Fruit fly (Drosophila melanogaster) whole organism, embryonic: ENCODE measurements around the gene chrb.
A peak's percentile ranks its signal among the peaks of the same experiment; 100 is the strongest.

Experiments
- ATbp ChIP-seq: fragments of 200-800 bp; sonication (Bioruptor generic); optimal IDR thresholded peaks from 2 replicates; lab custom pipeline; 2017; ENCODE audit warnings: missing biosample characterization, mild to moderate bottlenecking, missing genetic modification characterization, missing genetic modification reagents
- Atf-2 ChIP-seq: fragments of 200-800 bp; sonication (Bioruptor generic); optimal IDR thresholded peaks from 2 replicates; lab custom pipeline; 2016; ENCODE audit warnings: missing biosample characterization, missing genetic modification characterization
- CG1024 ChIP-seq: fragments of 200-800 bp; sonication (Bioruptor generic); IDR thresholded peaks from 2 replicates; pipeline ENCODE4 v1.3.6; 2022; ENCODE audit warnings: missing biosample characterization, missing genetic modification characterization
- CG10366 ChIP-seq: fragments of 200-800 bp; sonication (Bioruptor generic); IDR thresholded peaks from 2 replicates; pipeline ENCODE4 v1.3.6; 2022; ENCODE audit warnings: missing biosample characterization, missing genetic modification characterization
- CG10654 ChIP-seq: fragments of 200-800 bp; sonication (Bioruptor generic); optimal IDR thresholded peaks from 2 replicates; lab custom pipeline; 2016; ENCODE audit warnings: missing biosample characterization, missing genetic modification characterization
- CG11398 ChIP-seq: fragments of 200-800 bp; sonication (Bioruptor generic); optimal IDR thresholded peaks from 2 replicates; lab custom pipeline; 2016; ENCODE audit warnings: missing biosample characterization, missing genetic modification characterization
- CG11695 ChIP-seq: fragments of 200-800 bp; sonication (Bioruptor generic); IDR thresholded peaks from 3 replicates; pipeline ENCODE4 v1.3.6; 2022; ENCODE audit warnings: missing biosample characterization, missing genetic modification characterization
- CG12659 ChIP-seq: fragments of 200-800 bp; sonication (Bioruptor generic); optimal IDR thresholded peaks from 3 replicates; lab custom pipeline; 2017; ENCODE audit warnings: mild to moderate bottlenecking, missing biosample characterization, missing genetic modification reagents, missing genetic modification characterization
- CG12769 ChIP-seq: fragments of 200-800 bp; sonication (Bioruptor generic); optimal IDR thresholded peaks from 2 replicates; lab custom pipeline; 2019; ENCODE audit warnings: missing biosample characterization, mild to moderate bottlenecking, missing genetic modification characterization, moderate library complexity
- CG15601 ChIP-seq: fragments of 200-800 bp; sonication (Bioruptor generic); optimal IDR thresholded peaks from 3 replicates; lab custom pipeline; 2019; ENCODE audit warnings: missing biosample characterization, mild to moderate bottlenecking, missing genetic modification characterization, moderate library complexity
- CG16815 ChIP-seq: fragments of 200-800 bp; sonication (Bioruptor generic); optimal IDR thresholded peaks from 3 replicates; lab custom pipeline; 2017; ENCODE audit warnings: missing biosample characterization, mild to moderate bottlenecking, missing genetic modification characterization
- CG17361 ChIP-seq: fragments of 200-800 bp; sonication (Bioruptor generic); IDR thresholded peaks from 3 replicates; pipeline ENCODE4 v1.3.6; 2022; ENCODE audit warnings: missing biosample characterization, missing genetic modification characterization
- CG17829 ChIP-seq: fragments of 200-800 bp; optimal IDR thresholded peaks from 2 replicates; lab custom pipeline; 2019; ENCODE audit warnings: missing biosample characterization, mild to moderate bottlenecking, missing genetic modification characterization, moderate library complexity
- CG1792 ChIP-seq: fragments of 200-800 bp; sonication (Bioruptor generic); optimal IDR thresholded peaks from 2 replicates; lab custom pipeline; 2016; ENCODE audit warnings: missing biosample characterization, missing genetic modification characterization
- CG34376 ChIP-seq: fragments of 200-800 bp; sonication (Bioruptor generic); optimal IDR thresholded peaks from 2 replicates; lab custom pipeline; 2018; ENCODE audit warnings: missing biosample characterization, mild to moderate bottlenecking, missing genetic modification characterization
- CG3847 ChIP-seq: fragments of 200-800 bp; sonication (Bioruptor generic); IDR thresholded peaks from 2 replicates; pipeline ENCODE4 v1.3.6; 2022; ENCODE audit warnings: missing biosample characterization, missing genetic modification characterization
- CG4404 ChIP-seq: fragments of 200-800 bp; sonication (Bioruptor generic); IDR thresholded peaks from 2 replicates; pipeline ENCODE4 v1.3.6; 2022; ENCODE audit warnings: missing biosample characterization, missing genetic modification characterization
- CG4707 ChIP-seq: fragments of 200-800 bp; sonication (Bioruptor generic); optimal IDR thresholded peaks from 2 replicates; lab custom pipeline; 2018; ENCODE audit warnings: missing biosample characterization, mild to moderate bottlenecking, missing genetic modification characterization, moderate library complexity
- CG6254 ChIP-seq: fragments of 200-800 bp; sonication (Bioruptor generic); optimal IDR thresholded peaks from 3 replicates; lab custom pipeline; 2017; ENCODE audit warnings: mild to moderate bottlenecking, missing biosample characterization, missing genetic modification reagents, missing genetic modification characterization
- CG6689 ChIP-seq: fragments of 200-800 bp; sonication (Bioruptor generic); IDR thresholded peaks from 2 replicates; pipeline ENCODE4 v1.3.6; 2022; ENCODE audit warnings: missing biosample characterization, missing genetic modification characterization
- CG7987 ChIP-seq: fragments of 200-800 bp; sonication (Bioruptor generic); optimal IDR thresholded peaks from 2 replicates; lab custom pipeline; 2018; ENCODE audit warnings: missing biosample characterization, mild to moderate bottlenecking, missing genetic modification characterization, moderate library complexity
- CG8944 ChIP-seq: fragments of 200-800 bp; sonication (Bioruptor generic); optimal IDR thresholded peaks from 3 replicates; lab custom pipeline; 2016; ENCODE audit warnings: missing biosample characterization, missing genetic modification characterization
- CkIIα-i1 ChIP-seq: fragments of 200-800 bp; sonication (Bioruptor generic); IDR thresholded peaks from 2 replicates; pipeline ENCODE4 v1.3.6; 2022; ENCODE audit warnings: missing biosample characterization, missing genetic modification characterization
- Dfd ChIP-seq, 2 experiments: fragments of >200 bp; optimal IDR thresholded peaks; 2 replicates each; lab custom pipeline; 2017; ENCODE audit warnings: missing biosample characterization in 2 of 2, missing genetic modification characterization in 2 of 2
- Hey ChIP-seq: fragments of 200-800 bp; sonication (Bioruptor generic); optimal IDR thresholded peaks from 3 replicates; lab custom pipeline; 2018; ENCODE audit warnings: missing biosample characterization, mild to moderate bottlenecking, missing genetic modification characterization
- Lhr ChIP-seq: fragments of 200-800 bp; sonication (Bioruptor generic); optimal IDR thresholded peaks from 3 replicates; lab custom pipeline; 2017; ENCODE audit warnings: mild to moderate bottlenecking, missing biosample characterization, missing genetic modification reagents, missing genetic modification characterization
- Myb ChIP-seq: fragments of 200-800 bp; sonication (Bioruptor generic); optimal IDR thresholded peaks from 2 replicates; lab custom pipeline; 2016; ENCODE audit warnings: missing biosample characterization, missing genetic modification characterization
- NfI ChIP-seq: fragments of 200-800 bp; sonication (Bioruptor generic); optimal IDR thresholded peaks from 3 replicates; lab custom pipeline; 2018; ENCODE audit warnings: missing biosample characterization, mild to moderate bottlenecking, missing genetic modification characterization, moderate library complexity
- Oaz ChIP-seq: fragments of 200-800 bp; sonication (Bioruptor generic); IDR thresholded peaks from 2 replicates; pipeline ENCODE4 v1.3.6; 2022; ENCODE audit warnings: missing biosample characterization, missing genetic modification characterization
- Opbp ChIP-seq: fragments of 200-800 bp; sonication (Bioruptor generic); IDR thresholded peaks from 3 replicates; pipeline ENCODE4 v1.3.6; 2022; ENCODE audit warnings: missing biosample characterization, missing genetic modification characterization; ENCODE audit not compliant: partially characterized antibody
- Scr ChIP-seq: fragments of 200-800 bp; sonication (Bioruptor generic); IDR thresholded peaks from 2 replicates; pipeline ENCODE4 v1.3.6; 2022; ENCODE audit warnings: missing biosample characterization, missing genetic modification characterization; ENCODE audit not compliant: partially characterized antibody
- Trl ChIP-seq, 3 experiments: fragments of >200 bp in 2 of 3; fragments of 200-800 bp in 1 of 3; sonication (Bioruptor generic) in 1 of 3; optimal IDR thresholded peaks; 2 replicates in 1 of 3; 3 replicates in 2 of 3; lab custom pipeline; 2016 to 2017; ENCODE audit warnings: missing biosample characterization in 1 of 3, missing genetic modification characterization in 1 of 3
- Vsx1 ChIP-seq: fragments of 200-800 bp; sonication (Bioruptor generic); optimal IDR thresholded peaks from 2 replicates; lab custom pipeline; 2017; ENCODE audit warnings: missing biosample characterization, mild to moderate bottlenecking, missing genetic modification characterization, missing genetic modification reagents
- Xrp1 ChIP-seq: fragments of 200-800 bp; sonication (Bioruptor generic); IDR thresholded peaks from 2 replicates; pipeline ENCODE4 v1.3.6; 2022; ENCODE audit warnings: missing biosample characterization, missing genetic modification characterization
- YL-1 ChIP-seq: fragments of 200-800 bp; sonication (Bioruptor generic); optimal IDR thresholded peaks from 3 replicates; lab custom pipeline; 2017; ENCODE audit warnings: missing biosample characterization, mild to moderate bottlenecking, missing genetic modification characterization
- amos ChIP-seq: fragments of 200-800 bp; sonication (Bioruptor generic); IDR thresholded peaks from 2 replicates; pipeline ENCODE4 v1.3.6; 2022; ENCODE audit warnings: missing biosample characterization, missing genetic modification characterization; ENCODE audit not compliant: partially characterized antibody
- chm ChIP-seq: fragments of 200-800 bp; sonication (Bioruptor generic); IDR thresholded peaks from 2 replicates; pipeline ENCODE4 v1.3.6; 2022; ENCODE audit warnings: missing biosample characterization, missing genetic modification characterization
- crol ChIP-seq: fragments of 200-800 bp; sonication (Bioruptor generic); IDR thresholded peaks from 2 replicates; pipeline ENCODE4 v1.3.6; 2022; ENCODE audit warnings: missing biosample characterization, missing genetic modification characterization
- dimm ChIP-seq: fragments of 200-800 bp; sonication (Bioruptor generic); IDR thresholded peaks from 2 replicates; pipeline ENCODE4 v1.3.6; 2022; ENCODE audit warnings: missing biosample characterization, missing genetic modification characterization
- en ChIP-seq: fragments of 200-800 bp; sonication (Bioruptor generic); optimal IDR thresholded peaks from 2 replicates; lab custom pipeline; 2016; ENCODE audit warnings: missing biosample characterization, missing genetic modification characterization
- fd102C ChIP-seq: fragments of 200-800 bp; sonication (Bioruptor generic); optimal IDR thresholded peaks from 2 replicates; lab custom pipeline; 2018; ENCODE audit warnings: missing biosample characterization, mild to moderate bottlenecking, missing genetic modification characterization, moderate library complexity
- hkb ChIP-seq, 2 experiments: fragments of 200-800 bp in 1 of 2; fragments of >200 bp in 1 of 2; sonication (Bioruptor generic) in 1 of 2; IDR thresholded peaks in 1 of 2; optimal IDR thresholded peaks in 1 of 2; 2 replicates each; pipeline versions ENCODE4 v1.3.6 to Lab custom; 2017 to 2022; ENCODE audit warnings: missing biosample characterization in 1 of 2, missing genetic modification characterization in 1 of 2
- kay ChIP-seq: fragments of 200-800 bp; sonication (Bioruptor generic); optimal IDR thresholded peaks from 2 replicates; lab custom pipeline; 2016; ENCODE audit warnings: missing biosample characterization, missing genetic modification characterization
- lbe ChIP-seq: fragments of 200-800 bp; sonication (Bioruptor generic); optimal IDR thresholded peaks from 2 replicates; lab custom pipeline; 2016; ENCODE audit warnings: missing biosample characterization, mild to moderate bottlenecking, missing genetic modification characterization
- lmd ChIP-seq: fragments of 200-800 bp; sonication (Bioruptor generic); IDR thresholded peaks from 2 replicates; pipeline ENCODE4 v1.3.6; 2022; ENCODE audit warnings: missing biosample characterization, missing genetic modification characterization
- pros ChIP-seq: fragments of 200-800 bp; sonication (Bioruptor generic); optimal IDR thresholded peaks from 3 replicates; lab custom pipeline; 2019; ENCODE audit warnings: missing biosample characterization, mild to moderate bottlenecking, missing genetic modification characterization, moderate library complexity
- ranshi ChIP-seq: fragments of 200-800 bp; sonication (Bioruptor generic); IDR thresholded peaks from 2 replicates; pipeline ENCODE4 v1.3.6; 2022; ENCODE audit warnings: missing biosample characterization, missing genetic modification characterization
- rib ChIP-seq: fragments of 200-800 bp; sonication (Bioruptor generic); IDR thresholded peaks from 2 replicates; pipeline ENCODE4 v1.3.6; 2022; ENCODE audit warnings: missing biosample characterization, missing genetic modification characterization
- row ChIP-seq: fragments of 200-800 bp; sonication (Bioruptor generic); IDR thresholded peaks from 3 replicates; pipeline ENCODE4 v1.3.6; 2022; ENCODE audit warnings: missing biosample characterization, missing genetic modification characterization
- sim ChIP-seq: fragments of 200-800 bp; sonication (Bioruptor generic); IDR thresholded peaks from 2 replicates; pipeline ENCODE4 v1.3.6; 2022; ENCODE audit warnings: missing biosample characterization, missing genetic modification characterization
- sug ChIP-seq: fragments of 200-800 bp; optimal IDR thresholded peaks from 2 replicates; lab custom pipeline; 2019; ENCODE audit warnings: missing biosample characterization, mild to moderate bottlenecking, missing genetic modification characterization, moderate library complexity

chrb gene

DNA sequence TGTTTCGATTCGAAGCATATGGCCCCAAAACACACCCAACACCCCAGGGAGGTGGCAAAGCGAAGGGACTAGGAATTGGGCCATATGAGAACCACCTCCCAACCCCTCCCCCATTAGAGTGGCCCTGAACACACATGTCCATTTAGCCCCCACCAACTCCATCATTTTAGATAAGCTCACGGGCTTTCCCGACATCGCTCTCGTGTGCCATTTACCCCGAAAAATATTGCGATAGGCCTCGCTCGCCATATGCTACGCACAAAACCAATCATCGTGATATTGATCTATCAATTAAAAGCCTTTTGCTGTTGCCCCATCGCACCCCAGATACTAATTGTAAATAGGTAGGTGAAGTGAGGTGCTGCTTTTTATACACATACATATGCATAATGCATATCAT lies 43.0 kb downstream of the chrb start (continued):
- no peak for TF ChIP-seq CG3847 (GFP tag; lab: Robert Waterston, UW)
- TF ChIP-seq CG8944 = no peak
- no peak for TF ChIP-seq chm (GFP tag; lab: Robert Waterston, UW)
- TF ChIP-seq CG11398 = no peak
- 0 out of 2 replicates have a peak, but pooled peaks have one; percentile 8 for TF ChIP-seq sim
- TF ChIP-seq CkIIα-i1 (GFP tag; lab: Robert Waterston, UW) = no peak
- TF ChIP-seq Oaz = no peak
- no peak for TF ChIP-seq Vsx1
- no peak for TF ChIP-seq CG6689 (GFP tag; lab: Robert Waterston, UW)
- TF ChIP-seq Myb (GFP tag; lab: Kevin White, UChicago) = no peak
- TF ChIP-seq en (GFP tag; lab: Kevin White, UChicago) = no peak
- TF ChIP-seq CG10654 = no peak
- TF ChIP-seq CG34376 = peak; percentile 9
- TF ChIP-seq NfI (GFP tag; lab: Kevin White, UChicago) = no peak
- no peak for TF ChIP-seq ATbp (GFP tag; lab: Kevin White, UChicago)
- TF ChIP-seq amos = no peak
- peak; percentile 62 for TF ChIP-seq CG12769 (tag; lab: Kevin White, UChicago)
- no peak for TF ChIP-seq lmd (GFP tag; lab: Robert Waterston, UW)
- TF ChIP-seq crol (GFP tag; lab: Robert Waterston, UW) = peak; percentile 64; the same call in 1 of the 2 replicates
- TF ChIP-seq kay (GFP tag; lab: Kevin White, UChicago) = no peak
- TF ChIP-seq CG4707 (GFP tag; lab: Kevin White, UChicago) = no peak
- TF ChIP-seq CG11695 (GFP tag; lab: Robert Waterston, UW) = no peak
- TF ChIP-seq sug = peak; percentile 72
- TF ChIP-seq rib = no peak
- no peak for TF ChIP-seq Scr
- TF ChIP-seq lbe = no peak
- no peak for TF ChIP-seq YL-1 (GFP tag; lab: Kevin White, UChicago)
- no peak for TF ChIP-seq CG17829 (tag; lab: Kevin White, UChicago)
- no peak for TF ChIP-seq Trl (optimal IDR thresholded peaks at IDR 0.05; lab: Kevin White, UChicago)
- TF ChIP-seq Trl (GFP tag; optimal IDR thresholded peaks at IDR 0.05; lab: Kevin White, UChicago) = no peak
- TF ChIP-seq Hey (tag; lab: Kevin White, UChicago) = peak; percentile 41
- no peak for TF ChIP-seq hkb (optimal IDR thresholded peaks at IDR 0.05; lab: Kevin White, UChicago)
- TF ChIP-seq hkb (GFP tag; IDR thresholded peaks at IDR 0.05; lab: Robert Waterston, UW) = no peak
- no peak for TF ChIP-seq CG15601 (tag; lab: Kevin White, UChicago)
- TF ChIP-seq CG10366 (GFP tag; lab: Robert Waterston, UW) = no peak
- no peak for TF ChIP-seq row (GFP tag; lab: Robert Waterston, UW)
- no peak for TF ChIP-seq CG6254 (GFP tag; lab: Kevin White, UChicago)
- TF ChIP-seq CG12659 (GFP tag; lab: Kevin White, UChicago) = no peak
- TF ChIP-seq ranshi (GFP tag; lab: Robert Waterston, UW) = no peak
- TF ChIP-seq Lhr (GFP tag; lab: Kevin White, UChicago) = no peak
- TF ChIP-seq CG1024 (GFP tag; lab: Robert Waterston, UW) = no peak
- no peak for TF ChIP-seq CG4404
- TF ChIP-seq Opbp (GFP tag; lab: Robert Waterston, UW) = no peak
- no peak for TF ChIP-seq dimm (GFP tag; lab: Robert Waterston, UW)
- TF ChIP-seq Atf-2 (GFP tag; lab: Kevin White, UChicago) = no peak
- no peak for TF ChIP-seq pros
- no peak for TF ChIP-seq fd102C (GFP tag; lab: Kevin White, UChicago)
- no peak for TF ChIP-seq Dfd (GFP tag; optimal IDR thresholded peaks at IDR 0.05; lab: Kevin White, UChicago)
- TF ChIP-seq CG1792 (GFP tag; lab: Kevin White, UChicago) = no peak
- no peak for TF ChIP-seq CG7987 (GFP tag; lab: Kevin White, UChicago)
- no peak for TF ChIP-seq Xrp1 (GFP tag; lab: Robert Waterston, UW)
- TF ChIP-seq CG17361 (GFP tag; lab: Robert Waterston, UW) = no peak
- no peak for TF ChIP-seq CG16815 (GFP tag; lab: Kevin White, UChicago)
